Fruit fly (Drosophila melanogaster) whole organism, embryonic: ENCODE data around the gene CG31706.
A peak's percentile ranks its signal among the peaks of the same experiment; 100 is the strongest.

Experiments
- CG10321 ChIP-seq: fragments of 200-800 bp; sonication (Bioruptor generic); IDR thresholded peaks from 2 replicates; pipeline ENCODE4 v1.3.6; 2022; ENCODE audit warnings: missing biosample characterization, missing genetic modification characterization
- CG11085 ChIP-seq: fragments of 200-800 bp; sonication (Bioruptor generic); IDR thresholded peaks from 2 replicates; pipeline ENCODE4 v1.3.6; 2022; ENCODE audit warnings: missing biosample characterization, missing genetic modification characterization
- CG11696 ChIP-seq: fragments of 200-800 bp; sonication (Bioruptor generic); IDR thresholded peaks from 2 replicates; pipeline ENCODE4 v1.3.6; 2022; ENCODE audit warnings: missing biosample characterization, missing genetic modification characterization
- CG12299 ChIP-seq: fragments of 200-800 bp; sonication (Bioruptor generic); optimal IDR thresholded peaks from 2 replicates; lab custom pipeline; 2018; ENCODE audit warnings: missing biosample characterization, mild to moderate bottlenecking, missing genetic modification characterization
- CG13775 ChIP-seq: fragments of 200-800 bp; sonication (Bioruptor generic); optimal IDR thresholded peaks from 3 replicates; lab custom pipeline; 2017; ENCODE audit warnings: missing biosample characterization, mild to moderate bottlenecking, missing genetic modification characterization
- CG14710 ChIP-seq: fragments of 200-800 bp; sonication (Bioruptor generic); optimal IDR thresholded peaks from 3 replicates; lab custom pipeline; 2019; ENCODE audit warnings: missing biosample characterization, mild to moderate bottlenecking, missing genetic modification characterization, moderate library complexity
- CG14860 ChIP-seq: fragments of 200-800 bp; sonication (Bioruptor generic); IDR thresholded peaks from 3 replicates; pipeline ENCODE4 v1.3.6; 2022; ENCODE audit warnings: missing biosample characterization, missing genetic modification characterization; ENCODE audit not compliant: partially characterized antibody
- CG14965 ChIP-seq: fragments of 200-800 bp; sonication (Bioruptor generic); optimal IDR thresholded peaks from 2 replicates; lab custom pipeline; 2016; ENCODE audit warnings: missing biosample characterization, missing genetic modification characterization, borderline replicate concordance
- CG16813 ChIP-seq: fragments of 200-800 bp; sonication (Bioruptor generic); IDR thresholded peaks from 3 replicates; pipeline ENCODE4 v1.3.6; 2022; ENCODE audit warnings: missing biosample characterization, missing genetic modification characterization; ENCODE audit not compliant: partially characterized antibody
- CG17186 ChIP-seq: fragments of 200-800 bp; sonication (Bioruptor generic); optimal IDR thresholded peaks from 3 replicates; lab custom pipeline; 2017; ENCODE audit warnings: missing biosample characterization, missing genetic modification reagents, missing genetic modification characterization
- CG2129 ChIP-seq: fragments of 200-800 bp; sonication (Bioruptor generic); IDR thresholded peaks from 2 replicates; pipeline ENCODE4 v1.3.6; 2022; ENCODE audit warnings: missing biosample characterization, missing genetic modification characterization; ENCODE audit not compliant: partially characterized antibody
- CG31224 ChIP-seq: fragments of 200-800 bp; sonication (Bioruptor generic); IDR thresholded peaks from 2 replicates; pipeline ENCODE4 v1.3.6; 2022; ENCODE audit warnings: missing biosample characterization, missing genetic modification characterization
- CG4854 ChIP-seq: fragments of 200-800 bp; sonication (Bioruptor generic); optimal IDR thresholded peaks from 2 replicates; lab custom pipeline; 2016; ENCODE audit warnings: missing biosample characterization, missing genetic modification characterization, inconsistent platforms
- CG6683 ChIP-seq: fragments of 200-800 bp; sonication (Bioruptor generic); optimal IDR thresholded peaks from 2 replicates; lab custom pipeline; 2017; ENCODE audit warnings: missing biosample characterization, mild to moderate bottlenecking, missing genetic modification characterization, missing genetic modification reagents
- CG7372 ChIP-seq: fragments of 200-800 bp; sonication (Bioruptor generic); IDR thresholded peaks from 2 replicates; pipeline ENCODE4 v1.3.6; 2022; ENCODE audit warnings: missing biosample characterization, missing genetic modification characterization
- CG8478 ChIP-seq: fragments of >200 bp; optimal IDR thresholded peaks from 2 replicates; lab custom pipeline; 2018
- CG9215 ChIP-seq: fragments of 200-800 bp; sonication (Bioruptor generic); IDR thresholded peaks from 2 replicates; pipeline ENCODE4 v1.3.6; 2022; ENCODE audit warnings: missing biosample characterization, missing genetic modification characterization
- Dip3 ChIP-seq: fragments of 200-800 bp; sonication (Bioruptor generic); optimal IDR thresholded peaks from 3 replicates; lab custom pipeline; 2016; ENCODE audit warnings: missing biosample characterization, missing genetic modification characterization
- Dll ChIP-seq: fragments of 200-800 bp; sonication (Bioruptor generic); IDR thresholded peaks from 4 replicates; pipeline ENCODE4 v1.3.6; 2022; ENCODE audit warnings: missing biosample characterization, missing genetic modification characterization; ENCODE audit not compliant: partially characterized antibody
- Eip74EF ChIP-seq, 2 experiments: fragments of 200-800 bp in 1 of 2; fragments of >200 bp in 1 of 2; sonication (Bioruptor generic) in 1 of 2; optimal IDR thresholded peaks; 2 replicates each; lab custom pipeline; 2017 to 2019; ENCODE audit warnings: missing biosample characterization in 2 of 2, missing genetic modification characterization in 2 of 2, mild to moderate bottlenecking in 1 of 2, moderate library complexity in 1 of 2
- Ets97D ChIP-seq: fragments of 200-800 bp; sonication (Bioruptor generic); optimal IDR thresholded peaks from 3 replicates; lab custom pipeline; 2016; ENCODE audit warnings: missing biosample characterization, missing genetic modification characterization
- Hand ChIP-seq: fragments of 200-800 bp; sonication (Bioruptor generic); optimal IDR thresholded peaks from 2 replicates; lab custom pipeline; 2017; ENCODE audit warnings: mild to moderate bottlenecking, missing biosample characterization, missing genetic modification reagents, missing genetic modification characterization
- Lhr ChIP-seq: fragments of 200-800 bp; sonication (Bioruptor generic); optimal IDR thresholded peaks from 3 replicates; lab custom pipeline; 2017; ENCODE audit warnings: mild to moderate bottlenecking, missing biosample characterization, missing genetic modification reagents, missing genetic modification characterization
- MTF-1 ChIP-seq: fragments of 200-800 bp; sonication (Bioruptor generic); optimal IDR thresholded peaks from 2 replicates; lab custom pipeline; 2018; ENCODE audit warnings: missing biosample characterization, mild to moderate bottlenecking, missing genetic modification characterization, borderline replicate concordance
- Med ChIP-seq: fragments of 200-800 bp; sonication (Bioruptor generic); peaks from one replicate; lab custom pipeline; 2016; ENCODE audit warnings: missing biosample characterization, missing genetic modification characterization, mild to moderate bottlenecking, inconsistent platforms, moderate library complexity
- Opbp ChIP-seq: fragments of 200-800 bp; sonication (Bioruptor generic); IDR thresholded peaks from 3 replicates; pipeline ENCODE4 v1.3.6; 2022; ENCODE audit warnings: missing biosample characterization, missing genetic modification characterization; ENCODE audit not compliant: partially characterized antibody
- Stat92E ChIP-seq, 3 experiments: fragments of >200 bp in 2 of 3; fragments of 200-800 bp in 1 of 3; sonication (Bioruptor generic) in 1 of 3; optimal IDR thresholded peaks; 2 replicates each; lab custom pipeline; 2017 to 2019; ENCODE audit warnings: missing biosample characterization in 3 of 3, missing genetic modification characterization in 3 of 3, mild to moderate bottlenecking in 1 of 3, moderate library complexity in 1 of 3
- Trl ChIP-seq, 3 experiments: fragments of >200 bp in 2 of 3; fragments of 200-800 bp in 1 of 3; sonication (Bioruptor generic) in 1 of 3; optimal IDR thresholded peaks; 2 replicates in 1 of 3; 3 replicates in 2 of 3; lab custom pipeline; 2016 to 2017; ENCODE audit warnings: missing biosample characterization in 1 of 3, missing genetic modification characterization in 1 of 3
- YL-1 ChIP-seq: fragments of 200-800 bp; sonication (Bioruptor generic); optimal IDR thresholded peaks from 3 replicates; lab custom pipeline; 2017; ENCODE audit warnings: missing biosample characterization, mild to moderate bottlenecking, missing genetic modification characterization
- bigmax ChIP-seq: fragments of 200-800 bp; sonication (Bioruptor generic); optimal IDR thresholded peaks from 2 replicates; lab custom pipeline; 2018; ENCODE audit warnings: missing biosample characterization, mild to moderate bottlenecking, missing genetic modification characterization
- chn ChIP-seq: fragments of 200-800 bp; sonication (Bioruptor generic); optimal IDR thresholded peaks from 2 replicates; lab custom pipeline; 2016; ENCODE audit warnings: missing biosample characterization, missing genetic modification characterization
- crol ChIP-seq: fragments of 200-800 bp; sonication (Bioruptor generic); IDR thresholded peaks from 2 replicates; pipeline ENCODE4 v1.3.6; 2022; ENCODE audit warnings: missing biosample characterization, missing genetic modification characterization
- dpn ChIP-seq, 2 experiments: fragments of 200-800 bp; sonication (Bioruptor generic); optimal IDR thresholded peaks; 3 replicates each; lab custom pipeline; 2016; ENCODE audit warnings: missing biosample characterization in 2 of 2, missing genetic modification characterization in 2 of 2
- fd3F ChIP-seq: fragments of 200-800 bp; sonication (Bioruptor generic); optimal IDR thresholded peaks from 2 replicates; lab custom pipeline; 2018; ENCODE audit warnings: missing biosample characterization, mild to moderate bottlenecking, missing genetic modification characterization, moderate library complexity
- jumu ChIP-seq: fragments of 200-800 bp; sonication (Bioruptor generic); optimal IDR thresholded peaks from 3 replicates; lab custom pipeline; 2016; ENCODE audit warnings: missing biosample characterization, missing genetic modification characterization
- kni ChIP-seq: fragments of 200-800 bp; sonication (Bioruptor generic); optimal IDR thresholded peaks from 3 replicates; lab custom pipeline; 2017; ENCODE audit warnings: mild to moderate bottlenecking, missing biosample characterization, missing genetic modification reagents, missing genetic modification characterization
- nau ChIP-seq: fragments of 200-800 bp; sonication (Bioruptor generic); optimal IDR thresholded peaks from 3 replicates; lab custom pipeline; 2017; ENCODE audit warnings: missing biosample characterization, mild to moderate bottlenecking, missing genetic modification characterization, missing genetic modification reagents
- phol ChIP-seq: fragments of 200-800 bp; sonication (Bioruptor generic); optimal IDR thresholded peaks from 3 replicates; lab custom pipeline; 2018; ENCODE audit warnings: missing biosample characterization, mild to moderate bottlenecking, missing genetic modification characterization, moderate library complexity
- rib ChIP-seq: fragments of 200-800 bp; sonication (Bioruptor generic); IDR thresholded peaks from 2 replicates; pipeline ENCODE4 v1.3.6; 2022; ENCODE audit warnings: missing biosample characterization, missing genetic modification characterization
- row ChIP-seq: fragments of 200-800 bp; sonication (Bioruptor generic); IDR thresholded peaks from 3 replicates; pipeline ENCODE4 v1.3.6; 2022; ENCODE audit warnings: missing biosample characterization, missing genetic modification characterization
- sc ChIP-seq, 3 experiments: fragments of >200 bp in 2 of 3; fragments of 200-800 bp in 1 of 3; sonication (Bioruptor generic) in 1 of 3; optimal IDR thresholded peaks; 2 replicates in 2 of 3; 3 replicates in 1 of 3; lab custom pipeline; 2017; ENCODE audit warnings: mild to moderate bottlenecking in 1 of 3, missing biosample characterization in 1 of 3, missing genetic modification characterization in 1 of 3, missing genetic modification reagents in 1 of 3
- stc ChIP-seq: fragments of 200-800 bp; sonication (Bioruptor generic); IDR thresholded peaks from 2 replicates; pipeline ENCODE4 v1.3.6; 2022; ENCODE audit warnings: missing biosample characterization, missing genetic modification characterization
- stwl ChIP-seq: fragments of 200-800 bp; sonication (Bioruptor generic); optimal IDR thresholded peaks from 3 replicates; lab custom pipeline; 2018; ENCODE audit warnings: missing biosample characterization, mild to moderate bottlenecking, missing genetic modification characterization, moderate library complexity
- sug ChIP-seq: fragments of 200-800 bp; optimal IDR thresholded peaks from 2 replicates; lab custom pipeline; 2019; ENCODE audit warnings: missing biosample characterization, mild to moderate bottlenecking, missing genetic modification characterization, moderate library complexity
- trem ChIP-seq: fragments of 200-800 bp; optimal IDR thresholded peaks from 3 replicates; lab custom pipeline; 2019; ENCODE audit warnings: missing biosample characterization, mild to moderate bottlenecking, missing genetic modification characterization, moderate library complexity
- zfh1 ChIP-seq: fragments of 200-800 bp; sonication (Bioruptor generic); IDR thresholded peaks from 3 replicates; pipeline ENCODE4 v1.3.6; 2022; ENCODE audit warnings: missing biosample characterization, missing genetic modification characterization

The CG31706 gene

DNA sequence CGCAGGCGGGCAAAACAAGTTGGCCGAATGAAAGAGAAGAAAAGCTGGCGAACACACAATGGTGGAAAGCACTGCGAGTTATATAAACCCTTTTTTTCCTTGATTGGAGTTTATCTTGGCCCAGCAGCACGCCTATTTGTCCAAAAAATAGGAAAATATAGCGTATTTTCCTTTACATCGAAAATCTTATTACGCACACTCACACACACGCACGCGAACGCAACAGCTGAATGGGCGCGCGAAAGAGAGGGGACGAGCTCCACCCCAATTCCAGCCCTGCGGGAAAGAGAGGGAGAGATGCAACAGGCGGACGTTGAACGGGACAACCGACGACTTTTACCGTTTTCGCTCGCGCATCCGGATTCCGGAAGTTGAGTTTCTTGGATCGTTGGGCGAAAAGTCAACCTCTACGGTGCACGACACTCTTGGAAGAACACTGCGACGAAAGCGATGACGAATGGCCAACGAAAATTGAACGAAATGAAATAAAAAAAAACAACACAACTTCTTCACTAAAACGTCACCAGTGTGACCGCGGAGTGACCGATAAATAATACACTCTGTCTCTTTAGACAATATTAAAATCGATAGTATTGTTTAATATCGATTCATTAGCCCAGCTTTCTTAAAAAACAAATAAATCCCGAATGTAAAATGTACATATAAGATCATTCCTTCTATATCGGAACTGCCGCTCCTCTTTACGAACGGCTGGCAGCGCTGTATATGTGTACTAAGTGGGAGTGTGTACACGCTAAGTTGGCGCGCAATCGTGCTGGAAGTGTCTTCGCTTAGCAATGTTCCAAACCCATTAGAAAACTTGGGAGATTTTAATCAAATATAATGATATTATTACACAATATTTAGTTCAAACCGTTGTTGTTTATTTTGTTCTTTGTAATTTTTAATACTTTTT, 14.1 kb downstream of the CG31706 start, which contains the start of the genes Dlg5 and CG4970 (continued):
- TF ChIP-seq kni: peak; percentile 63
- peak; percentile 85 for TF ChIP-seq Opbp
- no peak for TF ChIP-seq CG11696 (GFP tag; lab: Robert Waterston, UW)
- peak; percentile 69 for TF ChIP-seq crol (GFP tag; lab: Robert Waterston, UW)
- TF ChIP-seq CG17186 (GFP tag; lab: Kevin White, UChicago): peak; percentile 76
- TF ChIP-seq Stat92E (GFP tag; optimal IDR thresholded peaks at IDR 0.05; lab: Kevin White, UChicago): peak in 1 of 3 experiments; percentile 4
- peak; percentile 18 for TF ChIP-seq CG13775
- TF ChIP-seq rib (GFP tag; lab: Robert Waterston, UW): no peak
- peak; percentile 85 for TF ChIP-seq chn
- peak; percentile 85 for TF ChIP-seq YL-1 (GFP tag; lab: Kevin White, UChicago)
- peak; percentile 91 for TF ChIP-seq CG8478 (lab: Kevin White, UChicago)
- TF ChIP-seq Dip3 (GFP tag; lab: Kevin White, UChicago): peak; percentile 29
- peak; percentile 2 for TF ChIP-seq jumu (GFP tag; lab: Kevin White, UChicago)
- peak; percentile 72 for TF ChIP-seq CG10321 (GFP tag; lab: Robert Waterston, UW)
- TF ChIP-seq Eip74EF (GFP tag; optimal IDR thresholded peaks at IDR 0.05; lab: Kevin White, UChicago): no peak
- TF ChIP-seq MTF-1 (GFP tag; lab: Kevin White, UChicago): no peak
- TF ChIP-seq CG14860 (GFP tag; lab: Robert Waterston, UW): peak; percentile 46; the same call in 2 of the 3 replicates
- no peak for TF ChIP-seq CG4854 (GFP tag; lab: Kevin White, UChicago)
- TF ChIP-seq CG31224: no peak
- TF ChIP-seq nau: no peak
- peak; percentile 91 for TF ChIP-seq Lhr (GFP tag; lab: Kevin White, UChicago)
- TF ChIP-seq zfh1: 0 out of 3 replicates have a peak, but pooled peaks have one; percentile 24
- TF ChIP-seq Med (GFP tag; lab: Kevin White, UChicago): peak; percentile 51
- TF ChIP-seq CG12299: no peak
- peak; percentile 69 for TF ChIP-seq CG14710 (tag; lab: Kevin White, UChicago)
- no peak for TF ChIP-seq bigmax (GFP tag; lab: Kevin White, UChicago)
- TF ChIP-seq CG9215 (GFP tag; lab: Robert Waterston, UW): no peak
- TF ChIP-seq CG11085 (GFP tag; lab: Robert Waterston, UW): no peak
- TF ChIP-seq phol (tag; lab: Kevin White, UChicago): no peak
- TF ChIP-seq CG14965 (GFP tag; lab: Kevin White, UChicago): no peak
- peak in 1 of 2 experiments; percentile 17 for TF ChIP-seq dpn (GFP tag; optimal IDR thresholded peaks at IDR 0.05; lab: Kevin White, UChicago)
- peak; percentile 43; the same call in 1 of the 2 replicates for TF ChIP-seq CG2129 (GFP tag; lab: Robert Waterston, UW)
- TF ChIP-seq row (GFP tag; lab: Robert Waterston, UW): no peak
- TF ChIP-seq Trl (optimal IDR thresholded peaks at IDR 0.05; lab: Kevin White, UChicago): no peak
- no peak for TF ChIP-seq Trl (GFP tag; optimal IDR thresholded peaks at IDR 0.05; lab: Kevin White, UChicago)
- peak; percentile 82 for TF ChIP-seq CG16813
- no peak for TF ChIP-seq sc (optimal IDR thresholded peaks at IDR 0.05; lab: Kevin White, UChicago)
- TF ChIP-seq sc (GFP tag; optimal IDR thresholded peaks at IDR 0.05; lab: Kevin White, UChicago): no peak
- no peak for TF ChIP-seq sug
- TF ChIP-seq fd3F (GFP tag; lab: Kevin White, UChicago): no peak
- TF ChIP-seq stwl (tag; lab: Kevin White, UChicago): peak; percentile 69
- peak; percentile 93 for TF ChIP-seq trem
- TF ChIP-seq CG7372 (GFP tag; lab: Robert Waterston, UW): 0 out of 2 replicates have a peak, but pooled peaks have one; percentile 12
- peak; percentile 80 for TF ChIP-seq Dll
- peak; percentile 73 for TF ChIP-seq Ets97D (GFP tag; lab: Kevin White, UChicago)
- no peak for TF ChIP-seq CG6683 (GFP tag; lab: Kevin White, UChicago)
- no peak for TF ChIP-seq Hand (GFP tag; lab: Kevin White, UChicago)
- no peak for TF ChIP-seq stc
